Fruit fly (Drosophila melanogaster): ENCODE measurements around the gene Apoltp.

DNA sequence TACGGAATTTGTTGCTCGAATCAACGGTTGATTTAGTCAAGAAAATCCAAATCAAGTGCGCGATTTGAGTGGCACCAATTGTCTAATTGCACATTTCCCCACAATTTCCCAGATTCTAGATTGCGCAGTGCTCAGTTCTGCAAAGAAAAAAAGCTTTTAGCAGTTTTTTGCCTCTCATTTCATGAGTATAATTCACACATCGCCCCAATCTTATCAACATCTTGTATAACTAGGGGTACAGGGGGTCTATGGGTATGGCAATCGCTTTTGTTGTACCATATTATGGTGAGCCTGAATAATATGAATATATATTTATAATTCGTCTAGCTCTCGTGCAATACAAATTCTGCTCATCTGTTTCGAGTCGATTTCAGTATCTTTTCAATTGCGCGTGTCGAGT is 15.1 kb upstream of the Apoltp start:
- TF ChIP-seq CG9139 (GFP tag; optimal IDR thresholded peaks at IDR 0.05) (no peak), Hr39 (GFP tag; optimal IDR thresholded peaks at IDR 0.05) (no peak), CG1621 (tag; optimal IDR thresholded peaks at IDR 0.05) (no peak), CG16779 (tag; optimal IDR thresholded peaks at IDR 0.05) (no peak), dac (GFP tag; optimal IDR thresholded peaks at IDR 0.05) (no peak)

Data from whole organism, prepupa.